Worm (Caenorhabditis elegans): Measurements from ENCODE around the gene F41B4.2.
"Not testable (repeated sequence)": the region's sequence is repeated elsewhere in the genome, so short reads cannot be mapped to it uniquely, and the experiment has no call there.

F41B4.2 gene

ce11 chrX:6835166-6835565 is at the start of gene F41B4.2:
Gene F41B4.2 (minus strand): TSS chrX:6835266.
- TF ChIP-seq ceh-63 (GFP tag; optimal IDR thresholded peaks at IDR 0.05), result no peak
- TF ChIP-seq ces-1 (GFP tag; optimal IDR thresholded peaks at IDR 0.05), result no peak
- TF ChIP-seq lin-39 (tag; optimal IDR thresholded peaks at IDR 0.05), result no peak
- TF ChIP-seq nhr-47 (tag; optimal IDR thresholded peaks at IDR 0.05), result no peak
- no peak for TF ChIP-seq nhr-28 (tag; optimal IDR thresholded peaks at IDR 0.05)
- no peak for TF ChIP-seq snpc-4 (tag; optimal IDR thresholded peaks at IDR 0.05)
- TF ChIP-seq tbx-2 (tag; optimal IDR thresholded peaks at IDR 0.05), result no peak
- TF ChIP-seq dsc-1 (tag; optimal IDR thresholded peaks at IDR 0.05), result no peak
- TF ChIP-seq zip-4 (GFP tag; optimal IDR thresholded peaks at IDR 0.05), result no peak
- no peak for TF ChIP-seq pax-3 (tag; optimal IDR thresholded peaks at IDR 0.05)
- TF ChIP-seq lsy-2 (tag; optimal IDR thresholded peaks at IDR 0.05), result no peak

- no peak for TF ChIP-seq F16B12.6 (tag; optimal IDR thresholded peaks at IDR 0.05)
- no peak for TF ChIP-seq nhr-77 (tag; optimal IDR thresholded peaks at IDR 0.05)
- no peak for TF ChIP-seq lin-13 (GFP tag; optimal IDR thresholded peaks at IDR 0.05)
- TF ChIP-seq dpl-1 (GFP tag; optimal IDR thresholded peaks at IDR 0.05), result no peak
- TF ChIP-seq nhr-12 (tag; optimal IDR thresholded peaks at IDR 0.05), result no peak
- TF ChIP-seq grh-1 (GFP tag; IDR thresholded peaks at IDR 0.05), result no peak
- no peak for TF ChIP-seq zip-4 (GFP tag; optimal IDR thresholded peaks at IDR 0.05)
- no peak for TF ChIP-seq tbx-2 (tag; optimal IDR thresholded peaks at IDR 0.05)
- TF ChIP-seq unc-86 (tag; optimal IDR thresholded peaks at IDR 0.05), result no peak
- no peak for TF ChIP-seq snu-23 (GFP tag; optimal IDR thresholded peaks at IDR 0.05)
- no peak for TF ChIP-seq zag-1 (tag; optimal IDR thresholded peaks at IDR 0.05)
- no peak for TF ChIP-seq nhr-11 (tag; optimal IDR thresholded peaks at IDR 0.05)
- TF ChIP-seq ztf-11 (tag; optimal IDR thresholded peaks at IDR 0.05), result no peak
- no peak for TF ChIP-seq lsy-2 (tag; optimal IDR thresholded peaks at IDR 0.05)
- TF ChIP-seq C34B4.2 (tag; optimal IDR thresholded peaks at IDR 0.05), result no peak
Measured at ce11 chrX:6884439-6884838, 49.4 kb upstream of the F41B4.2 start.

ce11 chrX:6881795-6882194 is 46.7 kb upstream of the F41B4.2 start, which contains the start of gene F41C6.6:
Gene F41C6.6 (minus strand): TSS chrX:6881895.
- TF ChIP-seq hlh-4 (tag; optimal IDR thresholded peaks at IDR 0.05); mab-9 (GFP tag; IDR thresholded peaks at IDR 0.05); snu-23 (GFP tag; optimal IDR thresholded peaks at IDR 0.05): not testable (repeated sequence)

ce11 chrX:6877436-6877835 is 42.4 kb upstream of the F41B4.2 start, which contains the start of gene col-173:
Gene col-173 (minus strand): TSS chrX:6877536.
- TF ChIP-seq efl-1 (optimal IDR thresholded peaks at IDR 0.05) (no peak), efl-1 (GFP tag; optimal IDR thresholded peaks at IDR 0.05 in 1 of 2) (peak in 1 of 2 experiments; percentile 46), ztf-11 (tag; optimal IDR thresholded peaks at IDR 0.05) (no peak)

- TF ChIP-seq dpl-1 (GFP tag; optimal IDR thresholded peaks at IDR 0.05) (no peak), pqm-1 (tag; optimal IDR thresholded peaks at IDR 0.05) (no peak), fkh-8 (tag; optimal IDR thresholded peaks at IDR 0.05) (no peak), xbp-1 (tag; optimal IDR thresholded peaks at IDR 0.05) (no peak), fos-1 (tag; optimal IDR thresholded peaks at IDR 0.05) (no peak), fkh-10 (GFP tag; optimal IDR thresholded peaks at IDR 0.05) (no peak), sox-4 (tag; optimal IDR thresholded peaks at IDR 0.05) (no peak), mep-1 (tag; optimal IDR thresholded peaks at IDR 0.05) (no peak), lin-14 (GFP tag; optimal IDR thresholded peaks at IDR 0.05) (no peak), swsn-7 (tag; optimal IDR thresholded peaks at IDR 0.05) (no peak), isw-1 (GFP tag; IDR thresholded peaks at IDR 0.05) (no peak), C34B4.2 (tag; optimal IDR thresholded peaks at IDR 0.05) (no peak), ceh-90 (tag; optimal IDR thresholded peaks at IDR 0.05) (no peak), unc-30 (tag; optimal IDR thresholded peaks at IDR 0.05) (no peak), lin-39 (tag; optimal IDR thresholded peaks at IDR 0.05) (no peak), nhr-20 (tag; optimal IDR thresholded peaks at IDR 0.05) (no peak)
Measured at ce11 chrX:6875273-6875672, 40.2 kb upstream of the F41B4.2 start.

Data from whole organism, L1 larva.